Worm (Caenorhabditis elegans) whole organism, mixed stage, embryonic: ENCODE data around the gene C44B9.3.
A peak's percentile ranks its signal among the peaks of the same experiment; 100 is the strongest.

Experiments used
- M03D4.4 ChIP-seq: sonication (generic microtip); optimal IDR thresholded peaks from 2 replicates; lab custom pipeline; 2017; ENCODE audit warnings: mild to moderate bottlenecking, missing genetic modification characterization, missing compliant biosample characterization
- bed-3 ChIP-seq: fragments of 200-800 bp; sonication (Bioruptor generic); optimal IDR thresholded peaks from 3 replicates; lab custom pipeline; 2018; ENCODE audit warnings: mild to moderate bottlenecking, missing genetic modification characterization, moderate library complexity, missing compliant biosample characterization
- blmp-1 ChIP-seq: fragments of 150-350 bp; optimal IDR thresholded peaks from 2 replicates; lab custom pipeline; 2014; ENCODE audit warnings: missing biosample characterization, missing genetic modification characterization
- ceh-39 ChIP-seq: fragments of 150-350 bp; optimal IDR thresholded peaks from 2 replicates; lab custom pipeline; 2014; ENCODE audit warnings: missing biosample characterization, missing genetic modification characterization
- ceh-43 ChIP-seq: fragments of 200-800 bp; sonication (Bioruptor generic); optimal IDR thresholded peaks from 2 replicates; lab custom pipeline; 2018; ENCODE audit warnings: mild to moderate bottlenecking, missing genetic modification characterization, moderate library complexity, missing compliant biosample characterization
- ces-1 ChIP-seq: fragments of 150-350 bp; optimal IDR thresholded peaks from 2 replicates; lab custom pipeline; 2014; ENCODE audit warnings: missing biosample characterization, missing genetic modification reagents, missing genetic modification characterization
- cnd-1 ChIP-seq: fragments of 200-800 bp; sonication (Bioruptor generic); optimal IDR thresholded peaks from 2 replicates; lab custom pipeline; 2018; ENCODE audit warnings: mild to moderate bottlenecking, missing genetic modification characterization, missing compliant biosample characterization
- drap-1 ChIP-seq: fragments of 200-800 bp; sonication (Bioruptor generic); optimal IDR thresholded peaks from 3 replicates; lab custom pipeline; 2018; ENCODE audit warnings: mild to moderate bottlenecking, missing genetic modification characterization, missing compliant biosample characterization
- elt-3 ChIP-seq: fragments of 150-350 bp; optimal IDR thresholded peaks from 2 replicates; lab custom pipeline; 2014; ENCODE audit warnings: missing biosample characterization, missing genetic modification characterization
- ham-2 ChIP-seq: fragments of 200-800 bp; sonication (Bioruptor generic); optimal IDR thresholded peaks from 2 replicates; lab custom pipeline; 2018; ENCODE audit warnings: mild to moderate bottlenecking, missing genetic modification characterization, missing compliant biosample characterization
- hlh-1 ChIP-seq: fragments of 150-350 bp; optimal IDR thresholded peaks from 2 replicates; lab custom pipeline; 2014; ENCODE audit warnings: missing biosample characterization, missing genetic modification reagents, missing genetic modification characterization
- lin-13 ChIP-seq: fragments of 150-350 bp; optimal IDR thresholded peaks from 2 replicates; lab custom pipeline; 2014; ENCODE audit warnings: missing biosample characterization, missing genetic modification characterization
- lsy-2 ChIP-seq: fragments of 150-350 bp; optimal IDR thresholded peaks from 2 replicates; lab custom pipeline; 2014; ENCODE audit warnings: missing biosample characterization, missing genetic modification characterization
- mab-5 ChIP-seq: fragments of 150-350 bp; optimal IDR thresholded peaks from 2 replicates; lab custom pipeline; 2014; ENCODE audit warnings: missing biosample characterization, missing genetic modification characterization
- mep-1 ChIP-seq: fragments of 150-350 bp; optimal IDR thresholded peaks from 2 replicates; lab custom pipeline; 2017; ENCODE audit warnings: missing biosample characterization, missing genetic modification reagents, missing genetic modification characterization, inconsistent platforms
- mls-2 ChIP-seq: sonication (generic microtip); optimal IDR thresholded peaks from 2 replicates; lab custom pipeline; 2016; ENCODE audit warnings: mild to moderate bottlenecking, missing genetic modification characterization, moderate library complexity, missing compliant biosample characterization
- nhr-2 ChIP-seq: fragments of 150-350 bp; optimal IDR thresholded peaks from 2 replicates; lab custom pipeline; 2014; ENCODE audit warnings: missing biosample characterization, missing genetic modification characterization
- nhr-237 ChIP-seq: fragments of 150-350 bp; optimal IDR thresholded peaks from 2 replicates; lab custom pipeline; 2014; ENCODE audit warnings: missing biosample characterization, missing genetic modification characterization
- nhr-28 ChIP-seq: fragments of 150-350 bp; optimal IDR thresholded peaks from 2 replicates; lab custom pipeline; 2014; ENCODE audit warnings: missing biosample characterization, missing genetic modification characterization
- nhr-76 ChIP-seq: sonication (generic microtip); optimal IDR thresholded peaks from 2 replicates; lab custom pipeline; 2017; ENCODE audit warnings: missing biosample characterization, missing genetic modification characterization
- pha-4 ChIP-seq: fragments of 150-350 bp; optimal IDR thresholded peaks from 2 replicates; lab custom pipeline; 2018; ENCODE audit warnings: missing biosample characterization, missing genetic modification reagents, missing genetic modification characterization
- sem-2 ChIP-seq: fragments of 200-800 bp; sonication (Bioruptor generic); optimal IDR thresholded peaks from 2 replicates; lab custom pipeline; 2018; ENCODE audit warnings: mild to moderate bottlenecking, missing genetic modification characterization, missing compliant biosample characterization
- snpc-4 ChIP-seq: fragments of 150-350 bp; optimal IDR thresholded peaks from 2 replicates; lab custom pipeline; 2014; ENCODE audit warnings: missing biosample characterization, missing genetic modification characterization
- sptf-1 ChIP-seq: sonication (generic microtip); optimal IDR thresholded peaks from 2 replicates; lab custom pipeline; 2017; ENCODE audit warnings: mild to moderate bottlenecking, missing genetic modification characterization, moderate library complexity, missing compliant biosample characterization
- tbx-8 ChIP-seq: fragments of 200-800 bp; sonication (Bioruptor generic); optimal IDR thresholded peaks from 2 replicates; lab custom pipeline; 2018; ENCODE audit warnings: mild to moderate bottlenecking, missing genetic modification characterization, moderate library complexity, missing compliant biosample characterization
- unc-120 ChIP-seq: sonication (generic microtip); optimal IDR thresholded peaks from 2 replicates; lab custom pipeline; 2017; ENCODE audit warnings: missing genetic modification characterization, missing compliant biosample characterization; ENCODE audit not compliant: poor library complexity, severe bottlenecking
- unc-39 ChIP-seq: fragments of 150-350 bp; optimal IDR thresholded peaks from 2 replicates; lab custom pipeline; 2014; ENCODE audit warnings: missing biosample characterization, missing genetic modification characterization
- unc-62 ChIP-seq: fragments of 150-350 bp; optimal IDR thresholded peaks from 2 replicates; lab custom pipeline; 2014; ENCODE audit warnings: missing biosample characterization, missing genetic modification reagents, missing genetic modification characterization
- zip-8 ChIP-seq: fragments of 150-350 bp; optimal IDR thresholded peaks from 2 replicates; lab custom pipeline; 2014; ENCODE audit warnings: missing biosample characterization, missing genetic modification characterization

C44B9.3 gene

DNA sequence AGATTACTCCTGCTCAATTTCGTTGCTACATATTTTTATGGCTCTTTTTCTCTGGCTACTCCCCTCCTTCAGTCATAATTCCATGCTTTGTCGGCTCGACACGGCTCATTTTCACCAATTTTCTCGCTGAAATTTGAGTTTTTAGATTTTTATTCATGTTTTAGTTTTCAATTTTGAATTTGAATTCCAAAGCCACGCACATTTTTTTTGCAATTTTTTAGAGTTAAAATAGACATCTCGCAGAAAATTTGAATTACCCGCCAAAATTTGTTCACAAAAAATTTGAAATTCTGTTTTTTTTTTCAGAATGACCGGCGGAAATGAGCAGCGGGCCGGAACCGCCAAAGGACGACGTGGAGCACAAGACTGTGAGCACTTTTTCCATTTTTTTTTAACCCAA is 22.4 kb upstream of the C44B9.3 start, which contains the start of gene unc-119:
unc-119 (plus strand) TSS at position 301 of the 400 bp plus-strand sequence.
- TF ChIP-seq elt-3 (tag; lab: Kevin White, UChicago), result no peak
- TF ChIP-seq pha-4 (tag; lab: Kevin White, UChicago), result no peak
- TF ChIP-seq unc-39 (tag; lab: Kevin White, UChicago), result no peak

DNA sequence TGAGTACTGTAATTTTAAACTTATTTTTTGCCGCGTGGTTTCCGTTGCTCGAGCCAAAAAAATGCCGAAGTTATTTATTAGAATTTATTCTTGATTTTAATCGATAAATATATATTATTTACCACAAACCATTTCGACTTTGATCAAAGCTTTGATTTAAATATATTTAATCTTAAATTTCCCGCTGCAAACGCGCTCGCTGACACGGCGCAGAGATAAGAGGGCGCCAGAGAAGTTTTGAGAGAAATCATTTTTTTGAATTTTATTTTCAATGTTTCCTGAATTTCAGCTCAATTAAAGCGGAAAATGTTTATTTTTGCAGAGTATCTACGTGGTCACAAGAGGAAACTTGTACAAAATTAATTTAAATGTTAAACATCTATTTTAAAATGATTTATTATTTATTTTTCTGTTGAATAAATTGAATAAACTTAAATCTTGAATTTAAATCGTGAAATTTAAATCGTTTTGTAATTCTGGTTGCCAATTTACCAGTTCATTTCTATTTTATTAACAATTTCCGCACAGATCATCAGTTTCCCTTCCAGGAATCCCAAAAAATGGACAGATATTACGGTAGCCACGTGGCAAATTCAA is 15.9 kb upstream of the C44B9.3 start, which contains the start of gene com-1:
com-1 (plus strand) TSS at position 547 of the 597 bp plus-strand sequence.
- TF ChIP-seq cnd-1 (tag; lab: Kevin White, UChicago) (no peak), hlh-1 (tag; lab: Kevin White, UChicago) (no peak), lin-13 (tag; lab: Kevin White, UChicago) (no peak), nhr-28 (tag; lab: Kevin White, UChicago) (no peak), pha-4 (tag; lab: Kevin White, UChicago) (no peak), unc-39 (tag; lab: Kevin White, UChicago) (no peak), blmp-1 (tag; lab: Kevin White, UChicago) (no peak), mls-2 (tag; lab: Kevin White, UChicago) (no peak), bed-3 (no peak), zip-8 (tag; lab: Kevin White, UChicago) (no peak), M03D4.4 (no peak), tbx-8 (no peak), unc-62 (GFP tag; lab: Kevin White, UChicago) (no peak), mep-1 (peak; percentile 53), mab-5 (tag; lab: Kevin White, UChicago) (no peak), lsy-2 (tag; lab: Kevin White, UChicago) (peak; percentile 5), drap-1 (GFP tag; lab: Kevin White, UChicago) (no peak), ces-1 (GFP tag; lab: Kevin White, UChicago) (peak; percentile 74)
- TF ChIP-seq, all 35 proteins: peak for 3

DNA sequence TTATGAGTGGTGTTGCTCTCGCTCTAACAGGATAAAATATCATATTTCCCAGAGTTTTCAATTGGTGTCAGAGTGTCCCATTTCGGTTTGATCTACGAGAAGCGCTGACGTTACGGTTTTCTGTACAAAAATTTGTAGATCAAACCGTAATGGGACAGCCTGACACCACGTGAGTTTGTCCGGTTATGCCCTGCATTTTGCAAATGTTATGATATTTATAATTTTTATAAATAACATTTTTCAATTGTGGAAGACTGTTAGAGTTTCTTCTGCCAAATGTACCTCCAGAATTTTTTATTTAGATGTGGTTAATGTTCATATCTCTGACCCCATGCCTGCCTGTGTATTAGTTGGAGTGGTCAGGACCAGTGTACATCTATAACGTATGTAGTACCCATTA is 14.2 kb upstream of the C44B9.3 start, which contains the start of gene fbxb-87:
fbxb-87 (plus strand) TSS at position 301 of the 400 bp plus-strand sequence.
- TF ChIP-seq lsy-2 (tag; lab: Kevin White, UChicago), result no peak
- TF ChIP-seq nhr-237 (tag; lab: Kevin White, UChicago), result no peak
- TF ChIP-seq ceh-43 (GFP tag; lab: Kevin White, UChicago), result no peak
- no peak for TF ChIP-seq unc-120
- TF ChIP-seq unc-62 (GFP tag; lab: Kevin White, UChicago), result no peak
- TF ChIP-seq sptf-1 (tag; lab: Kevin White, UChicago), result no peak
- no peak for TF ChIP-seq lin-13 (tag; lab: Kevin White, UChicago)
- no peak for TF ChIP-seq sem-2
- TF ChIP-seq ces-1 (GFP tag; lab: Kevin White, UChicago), result no peak
- no peak for TF ChIP-seq nhr-2 (tag; lab: Kevin White, UChicago)
- no peak for TF ChIP-seq ceh-39 (tag; lab: Kevin White, UChicago)

DNA sequence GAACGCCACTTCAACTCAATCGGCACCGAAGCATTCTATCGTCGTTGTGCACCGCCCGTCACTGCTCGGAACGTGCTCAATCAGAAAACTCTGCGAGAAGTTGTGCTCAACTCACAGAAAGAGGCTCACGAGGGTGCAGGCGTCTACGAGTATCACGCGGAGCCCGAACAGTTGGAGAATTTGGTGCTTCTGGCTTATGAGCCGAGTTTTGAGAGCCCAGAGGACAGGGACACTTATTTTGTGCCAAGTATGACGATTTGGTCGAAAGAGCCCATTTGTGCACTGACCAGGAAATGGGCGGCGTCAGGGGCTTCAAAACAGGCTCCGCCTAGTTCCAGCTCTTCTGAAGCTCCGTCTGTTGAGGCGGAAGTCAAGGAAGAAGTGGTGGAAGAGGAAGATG is 8.8 kb upstream of the C44B9.3 start:
- no peak for TF ChIP-seq sem-2
- TF ChIP-seq zip-8 (tag; lab: Kevin White, UChicago), result no peak
- no peak for TF ChIP-seq unc-120
- no peak for TF ChIP-seq snpc-4 (tag; lab: Kevin White, UChicago)
- TF ChIP-seq bed-3, result no peak
- no peak for TF ChIP-seq sptf-1 (tag; lab: Kevin White, UChicago)
- TF ChIP-seq ces-1 (GFP tag; lab: Kevin White, UChicago), result no peak
- TF ChIP-seq nhr-76 (tag; lab: Kevin White, UChicago), result no peak
- no peak for TF ChIP-seq M03D4.4
- TF ChIP-seq blmp-1 (tag; lab: Kevin White, UChicago), result no peak
- no peak for TF ChIP-seq lsy-2 (tag; lab: Kevin White, UChicago)
- TF ChIP-seq lin-13 (tag; lab: Kevin White, UChicago), result no peak
- TF ChIP-seq hlh-1 (tag; lab: Kevin White, UChicago), result no peak
- no peak for TF ChIP-seq mab-5 (tag; lab: Kevin White, UChicago)
- TF ChIP-seq unc-62 (GFP tag; lab: Kevin White, UChicago), result no peak
- no peak for TF ChIP-seq nhr-28 (tag; lab: Kevin White, UChicago)

DNA sequence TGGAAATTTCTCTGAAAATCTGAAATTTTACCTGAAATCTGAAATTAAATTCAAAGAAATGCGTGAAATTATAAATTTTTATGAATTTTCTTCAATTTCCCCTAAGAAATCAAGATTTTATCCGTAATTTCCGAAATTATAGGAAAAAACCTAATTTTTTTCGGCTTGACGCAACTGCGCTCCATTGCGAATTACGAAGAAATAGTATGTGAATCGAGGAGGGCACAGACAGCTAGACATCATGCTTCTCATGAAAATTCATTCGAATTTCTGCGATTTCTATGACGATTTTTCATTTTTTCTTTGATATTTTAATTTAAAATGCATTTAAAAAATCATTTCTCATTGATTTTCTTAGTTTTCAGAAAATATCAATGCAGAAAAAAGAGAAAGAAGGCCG is 2.0 kb upstream of the C44B9.3 start:
- TF ChIP-seq nhr-237 (tag; lab: Kevin White, UChicago), result no peak
- TF ChIP-seq mep-1, result peak; percentile 26
- TF ChIP-seq lsy-2 (tag; lab: Kevin White, UChicago), result peak; percentile 24
- no peak for TF ChIP-seq sptf-1 (tag; lab: Kevin White, UChicago)
- TF ChIP-seq mab-5 (tag; lab: Kevin White, UChicago), result no peak
- TF ChIP-seq drap-1 (GFP tag; lab: Kevin White, UChicago), result no peak
- TF ChIP-seq M03D4.4, result peak; percentile 7
- no peak for TF ChIP-seq zip-8 (tag; lab: Kevin White, UChicago)
- no peak for TF ChIP-seq ham-2
- no peak for TF ChIP-seq unc-120
- peak; percentile 77 for TF ChIP-seq ces-1 (GFP tag; lab: Kevin White, UChicago)
- no peak for TF ChIP-seq elt-3 (tag; lab: Kevin White, UChicago)
- no peak for TF ChIP-seq bed-3
- peak; percentile 47 for TF ChIP-seq lin-13 (tag; lab: Kevin White, UChicago)
- TF ChIP-seq unc-39 (tag; lab: Kevin White, UChicago), result no peak
- no peak for TF ChIP-seq hlh-1 (tag; lab: Kevin White, UChicago)
- TF ChIP-seq sem-2, result no peak
- peak; percentile 52 for TF ChIP-seq pha-4 (tag; lab: Kevin White, UChicago)
- no peak for TF ChIP-seq mls-2 (tag; lab: Kevin White, UChicago)
